Worm (Caenorhabditis elegans) whole organism, L4 larva: Measurements from ENCODE around the gene Y54G11A.9.

ENCODE experiments used
- D1046.2 ChIP-seq: fragments of 200-800 bp; sonication (Bioruptor generic); IDR thresholded peaks from 2 replicates; pipeline ENCODE4 v1.3.6; 2022; ENCODE audit warnings: missing genetic modification characterization, missing compliant biosample characterization
- F37D6.2 ChIP-seq: sonication (generic microtip); optimal IDR thresholded peaks from 2 replicates; lab custom pipeline; 2016; ENCODE audit warnings: mild to moderate bottlenecking, missing genetic modification characterization, missing compliant biosample characterization
- F44E2.7 ChIP-seq: fragments of 200-800 bp; sonication (Bioruptor generic); IDR thresholded peaks from 2 replicates; pipeline ENCODE4 v2.1.2; 2022; ENCODE audit warnings: missing genetic modification characterization, missing compliant biosample characterization
- R02D3.7 ChIP-seq: fragments of 150-350 bp; sonication (generic microtip); optimal IDR thresholded peaks from 3 replicates; lab custom pipeline; 2014; ENCODE audit warnings: missing biosample characterization, missing genetic modification characterization
- Y5F2A.4 ChIP-seq: fragments of 200-800 bp; sonication (Bioruptor generic); optimal IDR thresholded peaks from 2 replicates; lab custom pipeline; 2018; ENCODE audit warnings: mild to moderate bottlenecking, missing genetic modification characterization, missing compliant biosample characterization
- Y75B8A.6 ChIP-seq: fragments of 200-800 bp; sonication (Bioruptor generic); IDR thresholded peaks from 2 replicates; pipeline ENCODE4 v1.3.6; 2022; ENCODE audit warnings: missing genetic modification reagents, missing genetic modification characterization, missing compliant biosample characterization
- aha-1 ChIP-seq: fragments of 150-350 bp; peaks from one replicate; lab custom pipeline; 2014; ENCODE audit warnings: missing biosample characterization, missing genetic modification characterization
- aly-2 ChIP-seq: sonication (generic microtip); optimal IDR thresholded peaks from 2 replicates; lab custom pipeline; 2018; ENCODE audit warnings: missing biosample characterization, missing genetic modification characterization
- ama-1 ChIP-seq: fragments of 150-350 bp; optimal IDR thresholded peaks from 2 replicates; lab custom pipeline; 2014; ENCODE audit warnings: inconsistent platforms, mixed read lengths
- ceh-20 ChIP-seq: fragments of 200-800 bp; sonication (Bioruptor generic); IDR thresholded peaks from 2 replicates; pipeline ENCODE4 v1.3.6; 2022; ENCODE audit warnings: missing genetic modification reagents, missing genetic modification characterization, missing compliant biosample characterization
- ceh-62 ChIP-seq: sonication (generic microtip); optimal IDR thresholded peaks from 2 replicates; lab custom pipeline; 2017; ENCODE audit warnings: missing biosample characterization, missing genetic modification characterization
- dmd-9 ChIP-seq: fragments of 200-800 bp; sonication (Bioruptor generic); IDR thresholded peaks from 2 replicates; pipeline ENCODE4 v1.3.6; 2022; ENCODE audit warnings: missing genetic modification reagents, missing genetic modification characterization, missing compliant biosample characterization
- dpl-1 ChIP-seq: fragments of 150-350 bp; optimal IDR thresholded peaks from 2 replicates; lab custom pipeline; 2014; ENCODE audit warnings: missing biosample characterization, missing genetic modification reagents, missing genetic modification characterization
- egl-27 ChIP-seq: sonication (generic microtip); optimal IDR thresholded peaks from 3 replicates; lab custom pipeline; 2017; ENCODE audit warnings: missing biosample characterization, missing genetic modification reagents, missing genetic modification characterization
- egl-43 ChIP-seq: fragments of 200-800 bp; sonication (Bioruptor generic); IDR thresholded peaks from 2 replicates; pipeline ENCODE4 v1.3.6; 2022; ENCODE audit warnings: missing genetic modification reagents, missing genetic modification characterization, missing compliant biosample characterization
- fkh-10 ChIP-seq: fragments of 150-350 bp; optimal IDR thresholded peaks from 2 replicates; lab custom pipeline; 2014; ENCODE audit warnings: missing biosample characterization, missing genetic modification reagents, missing genetic modification characterization
- hif-1 ChIP-seq, 2 experiments: sonication (generic microtip); optimal IDR thresholded peaks; 2 replicates each; lab custom pipeline; 2016 to 2017; ENCODE audit warnings: missing compliant biosample characterization in 2 of 2, missing genetic modification characterization in 2 of 2, missing genetic modification reagents in 2 of 2, missing genotype in 2 of 2, mild to moderate bottlenecking in 1 of 2
- hlh-11 ChIP-seq: fragments of 200-800 bp; sonication (Bioruptor generic); optimal IDR thresholded peaks from 2 replicates; lab custom pipeline; 2018; ENCODE audit warnings: mild to moderate bottlenecking, missing genetic modification characterization, missing compliant biosample characterization
- hlh-30 ChIP-seq: sonication (generic microtip); optimal IDR thresholded peaks from 2 replicates; lab custom pipeline; 2017; ENCODE audit warnings: antibody characterized with exemption, mild to moderate bottlenecking, missing genetic modification characterization, missing compliant biosample characterization; ENCODE audit not compliant: insufficient read depth
- lim-7 ChIP-seq: fragments of 200-800 bp; sonication (Bioruptor generic); IDR thresholded peaks from 2 replicates; pipeline ENCODE4 v1.3.6; 2022; ENCODE audit warnings: missing genetic modification characterization, missing compliant biosample characterization
- lin-13 ChIP-seq: fragments of 150-350 bp; optimal IDR thresholded peaks from 2 replicates; lab custom pipeline; 2014; ENCODE audit warnings: missing biosample characterization, missing genetic modification reagents, missing genetic modification characterization
- lin-29 ChIP-seq: fragments of 200-800 bp; sonication (Bioruptor generic); IDR thresholded peaks from 2 replicates; pipeline ENCODE4 v1.3.6; 2022; ENCODE audit warnings: missing genetic modification reagents, missing genetic modification characterization, missing compliant biosample characterization
- lin-38 ChIP-seq: fragments of 200-800 bp; sonication (Bioruptor generic); IDR thresholded peaks from 2 replicates; pipeline ENCODE4 v1.3.6; 2022; ENCODE audit warnings: missing genetic modification reagents, missing genetic modification characterization, missing compliant biosample characterization
- lir-3 ChIP-seq: sonication (generic microtip); optimal IDR thresholded peaks from 2 replicates; lab custom pipeline; 2016; ENCODE audit warnings: mild to moderate bottlenecking, missing genetic modification characterization, missing compliant biosample characterization
- madf-5 ChIP-seq, 2 experiments: fragments of 200-800 bp; sonication (Bioruptor generic); IDR thresholded peaks; 2 replicates each; pipeline ENCODE4 v1.3.6; 2022; ENCODE audit warnings: missing compliant biosample characterization in 2 of 2, missing genetic modification characterization in 2 of 2
- mdl-1 ChIP-seq, 2 experiments: fragments of 150-350 bp in 1 of 2; sonication (generic microtip) in 1 of 2; optimal IDR thresholded peaks; 2 replicates each; lab custom pipeline; 2014 to 2017; ENCODE audit warnings: missing biosample characterization in 2 of 2, missing genetic modification characterization in 2 of 2
- mep-1 ChIP-seq: fragments of 150-350 bp; sonication (generic microtip); optimal IDR thresholded peaks from 3 replicates; lab custom pipeline; 2014; ENCODE audit warnings: missing biosample characterization, missing genetic modification characterization
- mxl-3 ChIP-seq: fragments of 200-800 bp; sonication (Bioruptor generic); optimal IDR thresholded peaks from 2 replicates; lab custom pipeline; 2018; ENCODE audit warnings: mild to moderate bottlenecking, missing genetic modification characterization, missing compliant biosample characterization
- nhr-111 ChIP-seq: fragments of 200-800 bp; sonication (Bioruptor generic); optimal IDR thresholded peaks from 2 replicates; lab custom pipeline; 2018; ENCODE audit warnings: mild to moderate bottlenecking, missing genetic modification characterization, missing compliant biosample characterization
- nhr-28 ChIP-seq: fragments of 150-350 bp; optimal IDR thresholded peaks from 2 replicates; lab custom pipeline; 2014; ENCODE audit warnings: missing biosample characterization, missing genetic modification characterization
- nhr-42 ChIP-seq: fragments of 200-800 bp; sonication (Bioruptor generic); IDR thresholded peaks from 2 replicates; pipeline ENCODE4 v1.3.6; 2022; ENCODE audit warnings: missing genetic modification characterization, missing compliant biosample characterization
- nhr-48 ChIP-seq: sonication (generic microtip); optimal IDR thresholded peaks from 2 replicates; lab custom pipeline; 2016; ENCODE audit warnings: mild to moderate bottlenecking, missing genetic modification characterization, missing compliant biosample characterization
- nhr-6 ChIP-seq: fragments of 150-350 bp; optimal IDR thresholded peaks from 2 replicates; lab custom pipeline; 2014; ENCODE audit warnings: missing biosample characterization, missing genetic modification characterization
- pha-4 ChIP-seq, 2 experiments: fragments of 150-350 bp in 1 of 2; fragments of 200-800 bp in 1 of 2; sonication (Bioruptor generic) in 1 of 2; IDR thresholded peaks in 1 of 2; optimal IDR thresholded peaks in 1 of 2; 2 replicates each; pipeline versions ENCODE4 v1.3.6 to Lab custom; 2014 to 2022; ENCODE audit warnings: missing genetic modification characterization in 2 of 2, missing genetic modification reagents in 2 of 2, missing biosample characterization in 1 of 2, missing compliant biosample characterization in 1 of 2
- sdz-12 ChIP-seq: fragments of 200-800 bp; sonication (Bioruptor generic); optimal IDR thresholded peaks from 2 replicates; lab custom pipeline; 2018; ENCODE audit warnings: mild to moderate bottlenecking, missing genetic modification characterization, missing compliant biosample characterization
- set-16 ChIP-seq: fragments of 200-800 bp; sonication (Bioruptor generic); IDR thresholded peaks from 2 replicates; pipeline ENCODE4 v1.3.6; 2022; ENCODE audit warnings: missing genetic modification reagents, missing genetic modification characterization, missing compliant biosample characterization
- spr-1 ChIP-seq: sonication (generic microtip); optimal IDR thresholded peaks from 2 replicates; lab custom pipeline; 2016; ENCODE audit warnings: mild to moderate bottlenecking, missing genetic modification characterization, missing compliant biosample characterization
- unc-130 ChIP-seq: sonication (generic microtip); optimal IDR thresholded peaks from 2 replicates; lab custom pipeline; 2016; ENCODE audit warnings: missing genetic modification reagents, missing genetic modification characterization, missing compliant biosample characterization
- unc-62 ChIP-seq, 3 experiments: fragments of 150-350 bp in 1 of 3; sonication (generic microtip); optimal IDR thresholded peaks in 2 of 3; peaks in 1 of 3; 1 replicate in 1 of 3; 2 replicates in 2 of 3; lab custom pipeline; 2014 to 2017; ENCODE audit warnings: missing biosample characterization in 3 of 3, missing genetic modification characterization in 3 of 3, missing genetic modification reagents in 3 of 3, missing genotype in 1 of 3
- zfp-3 ChIP-seq: fragments of 200-800 bp; sonication (Bioruptor generic); conservative IDR thresholded peaks from 2 replicates; pipeline ENCODE4 v1.3.6; 2022; ENCODE audit warnings: missing genetic modification reagents, missing genetic modification characterization, missing compliant biosample characterization
- ztf-7 ChIP-seq: fragments of 150-350 bp; optimal IDR thresholded peaks from 2 replicates; lab custom pipeline; 2014; ENCODE audit warnings: missing biosample characterization, missing genetic modification characterization

Y54G11A.9 gene

ce11 chrII:14365182-14365751, 19.0 kb upstream of the Y54G11A.9 start, which contains the start of gene imb-2 (continued):
- no peak for TF ChIP-seq egl-27 (tag; lab: Kevin White, UChicago)
- TF ChIP-seq sdz-12 (GFP tag; lab: Kevin White, UChicago): no peak
- TF ChIP-seq R02D3.7 (tag; lab: Kevin White, UChicago): no peak

DNA sequence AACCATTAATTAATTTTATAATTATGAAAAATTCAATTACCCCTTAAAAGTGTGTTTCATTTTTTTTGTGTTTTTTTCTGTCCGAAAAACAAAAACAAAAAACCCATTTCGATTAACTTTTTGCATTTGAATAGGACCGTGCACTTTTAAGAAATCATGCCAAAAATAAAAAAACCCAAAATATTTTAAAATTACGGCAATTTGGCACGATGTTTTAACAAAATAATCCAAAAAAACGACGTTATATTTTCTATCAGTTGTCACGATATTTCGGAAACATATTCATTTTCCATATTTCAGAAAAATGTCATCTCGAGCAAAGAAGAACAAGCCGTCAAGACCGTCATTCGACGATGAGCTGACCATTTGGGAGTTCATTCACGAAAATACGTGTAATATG, 15.5 kb upstream of the Y54G11A.9 start, which contains the start of gene tebp-1:
Gene tebp-1, plus strand, starts transcription at position 301 of the 400 bp plus-strand sequence.
- TF ChIP-seq sdz-12 (GFP tag; lab: Kevin White, UChicago) (no peak), ztf-7 (tag; lab: Kevin White, UChicago) (no peak), nhr-48 (tag; lab: Kevin White, UChicago) (no peak), dpl-1 (no peak), ceh-62 (no peak), R02D3.7 (tag; lab: Kevin White, UChicago) (no peak), dmd-9 (GFP tag; lab: Robert Waterston, UW) (no peak), madf-5 (GFP tag; IDR thresholded peaks at IDR 0.05; lab: Robert Waterston, UW) (no peak), zfp-3 (GFP tag; lab: Robert Waterston, UW) (no peak), Y5F2A.4 (GFP tag; lab: Kevin White, UChicago) (no peak), mdl-1 (tag; optimal IDR thresholded peaks at IDR 0.05; lab: Kevin White, UChicago) (no peak), ama-1 (lab: Kevin White, UChicago) (no peak), lin-13 (no peak), lin-38 (GFP tag; lab: Robert Waterston, UW) (no peak), lir-3 (tag; lab: Kevin White, UChicago) (no peak)

DNA sequence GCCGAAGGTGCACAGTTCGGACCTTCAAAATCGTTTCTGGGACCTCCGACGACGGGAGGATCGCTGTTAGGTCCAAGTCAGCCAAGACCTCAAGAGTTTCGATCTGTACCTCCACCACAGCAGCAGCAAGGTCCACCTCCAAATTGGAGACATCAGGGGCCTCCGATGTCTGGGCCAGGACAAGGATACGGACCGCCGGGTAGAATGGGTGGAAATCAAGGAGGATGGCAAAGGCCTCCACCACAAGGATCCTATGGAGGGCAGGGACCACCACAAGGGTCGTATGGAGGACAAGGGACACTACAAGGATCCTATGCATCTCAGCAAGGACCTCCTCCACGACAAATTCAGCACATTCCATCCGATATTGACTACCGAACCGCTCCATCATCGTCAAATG, 14.4 kb upstream of the Y54G11A.9 start:
- TF ChIP-seq D1046.2 (0 out of 2 replicates have a peak, but pooled peaks have one; percentile 33), egl-43 (GFP tag; lab: Robert Waterston, UW) (0 out of 2 replicates have a peak, but pooled peaks have one; percentile 27), aha-1 (no peak), nhr-42 (GFP tag; lab: Robert Waterston, UW) (0 out of 2 replicates have a peak, but pooled peaks have one; percentile 4), set-16 (GFP tag; lab: Robert Waterston, UW) (peak; percentile 53; the same call in 1 of the 2 replicates)

ce11 chrII:14359007-14359406, 12.8 kb upstream of the Y54G11A.9 start:
- TF ChIP-seq unc-62 (GFP tag; optimal IDR thresholded peaks at IDR 0.05 in 1 of 2; lab: Kevin White, UChicago) (peak in 1 of 2 experiments; percentile 77), unc-62 (tag; optimal IDR thresholded peaks at IDR 0.05; lab: Kevin White, UChicago) (no peak), nhr-111 (GFP tag; lab: Kevin White, UChicago) (no peak), lin-29 (GFP tag; lab: Robert Waterston, UW) (no peak), F44E2.7 (GFP tag; lab: Robert Waterston, UW) (no peak), unc-130 (GFP tag; lab: Kevin White, UChicago) (no peak), aly-2 (tag; lab: Kevin White, UChicago) (no peak), lin-38 (GFP tag; lab: Robert Waterston, UW) (no peak), aha-1 (peak; percentile 83)

- TF ChIP-seq F37D6.2 (tag; lab: Kevin White, UChicago) (peak; percentile 9), egl-27 (tag; lab: Kevin White, UChicago) (no peak), nhr-28 (peak; percentile 44), Y75B8A.6 (GFP tag; lab: Robert Waterston, UW) (no peak), nhr-6 (tag; lab: Kevin White, UChicago) (no peak), hlh-30 (tag; lab: Kevin White, UChicago) (peak; percentile 95), hif-1 (tag; optimal IDR thresholded peaks at IDR 0.05; lab: Kevin White, UChicago) (peak in 1 of 2 experiments; percentile 96), spr-1 (peak; percentile 50), fkh-10 (GFP tag; lab: Kevin White, UChicago) (peak; percentile 35), ceh-20 (GFP tag; lab: Robert Waterston, UW) (0 out of 2 replicates have a peak, but pooled peaks have one; percentile 30), lim-7 (GFP tag; lab: Robert Waterston, UW) (peak; percentile 19; the same call in 1 of the 2 replicates), nhr-111 (GFP tag; lab: Kevin White, UChicago) (no peak), pha-4 (GFP tag; IDR thresholded peaks at IDR 0.05; lab: Robert Waterston, UW) (no peak), pha-4 (tag; optimal IDR thresholded peaks at IDR 0.05; lab: Kevin White, UChicago) (peak; percentile 65), hlh-11 (tag; lab: Kevin White, UChicago) (peak; percentile 57), mep-1 (peak; percentile 85), mxl-3 (GFP tag; lab: Kevin White, UChicago) (peak; percentile 78), nhr-48 (tag; lab: Kevin White, UChicago) (no peak), sdz-12 (GFP tag; lab: Kevin White, UChicago) (no peak)
Observed at ce11 chrII:14357936-14358416, 11.7 kb upstream of the Y54G11A.9 start, which contains the start of the genes agl-1 and pfs-2. TSS of gene agl-1 (minus strand) at chrII:14358113. TSS of gene pfs-2 (plus strand) at chrII:14358366.
